Fruit fly (Drosophila melanogaster) whole organism, embryonic: ENCODE measurements around the gene AlaRS-m.

Experiments
- Aef1 ChIP-seq: fragments of 200-800 bp; sonication (Bioruptor generic); IDR thresholded peaks from 3 replicates; pipeline ENCODE4 v1.3.6; 2022; ENCODE audit warnings: missing biosample characterization, missing genetic modification characterization
- Bgb ChIP-seq: fragments of 200-800 bp; sonication (Bioruptor generic); IDR thresholded peaks from 2 replicates; pipeline ENCODE4 v1.3.6; 2022; ENCODE audit warnings: missing biosample characterization, missing genetic modification characterization; ENCODE audit not compliant: partially characterized antibody
- C15 ChIP-seq: fragments of 200-800 bp; sonication (Bioruptor generic); IDR thresholded peaks from 3 replicates; pipeline ENCODE4 v1.3.6; 2022; ENCODE audit warnings: missing biosample characterization, missing genetic modification characterization
- CG10979 ChIP-seq: fragments of 200-800 bp; sonication (Bioruptor generic); optimal IDR thresholded peaks from 2 replicates; lab custom pipeline; 2018; ENCODE audit warnings: missing biosample characterization, mild to moderate bottlenecking, missing genetic modification characterization, moderate library complexity
- CG12219 ChIP-seq: fragments of 200-800 bp; sonication (Bioruptor generic); optimal IDR thresholded peaks from 3 replicates; lab custom pipeline; 2018; ENCODE audit warnings: missing biosample characterization, mild to moderate bottlenecking, missing genetic modification characterization
- CG13775 ChIP-seq: fragments of 200-800 bp; sonication (Bioruptor generic); optimal IDR thresholded peaks from 3 replicates; lab custom pipeline; 2017; ENCODE audit warnings: missing biosample characterization, mild to moderate bottlenecking, missing genetic modification characterization
- CG1603 ChIP-seq: fragments of 200-800 bp; sonication (Bioruptor generic); optimal IDR thresholded peaks from 2 replicates; lab custom pipeline; 2019; ENCODE audit warnings: missing biosample characterization, mild to moderate bottlenecking, missing genetic modification characterization, moderate library complexity
- CG16779 ChIP-seq: fragments of 200-800 bp; sonication (Bioruptor generic); IDR thresholded peaks from 2 replicates; pipeline ENCODE4 v1.3.6; 2022; ENCODE audit warnings: missing biosample characterization, missing genetic modification characterization
- CG17385 ChIP-seq: fragments of 200-800 bp; sonication (Bioruptor generic); optimal IDR thresholded peaks from 3 replicates; lab custom pipeline; 2018; ENCODE audit warnings: missing biosample characterization, mild to moderate bottlenecking, missing genetic modification characterization
- CG2116 ChIP-seq: fragments of 200-800 bp; sonication (Bioruptor generic); optimal IDR thresholded peaks from 3 replicates; lab custom pipeline; 2018; ENCODE audit warnings: missing biosample characterization, mild to moderate bottlenecking, missing genetic modification characterization
- CG2678 ChIP-seq: fragments of 200-800 bp; sonication (Bioruptor generic); optimal IDR thresholded peaks from 3 replicates; lab custom pipeline; 2019; ENCODE audit warnings: missing biosample characterization, mild to moderate bottlenecking, missing genetic modification characterization, moderate library complexity
- CG34422 ChIP-seq: fragments of 200-800 bp; sonication (Bioruptor generic); IDR thresholded peaks from 3 replicates; pipeline ENCODE4 v1.3.6; 2022; ENCODE audit warnings: missing biosample characterization, missing genetic modification characterization
- CG4820 ChIP-seq: fragments of 200-800 bp; sonication (Bioruptor generic); optimal IDR thresholded peaks from 3 replicates; lab custom pipeline; 2016; ENCODE audit warnings: missing biosample characterization, missing genetic modification characterization
- CG5180 ChIP-seq: fragments of 200-800 bp; sonication (Bioruptor generic); optimal IDR thresholded peaks from 3 replicates; lab custom pipeline; 2017; ENCODE audit warnings: missing biosample characterization, missing genetic modification characterization, mild to moderate bottlenecking, moderate library complexity, missing genetic modification reagents
- CG5245 ChIP-seq: fragments of 200-800 bp; sonication (Bioruptor generic); optimal IDR thresholded peaks from 3 replicates; lab custom pipeline; 2016; ENCODE audit warnings: missing biosample characterization, missing genetic modification characterization
- CG6175 ChIP-seq: fragments of 200-800 bp; sonication (Bioruptor generic); IDR thresholded peaks from 3 replicates; pipeline ENCODE4 v1.3.6; 2022; ENCODE audit warnings: missing biosample characterization, missing genetic modification characterization
- CG6254 ChIP-seq: fragments of 200-800 bp; sonication (Bioruptor generic); optimal IDR thresholded peaks from 3 replicates; lab custom pipeline; 2017; ENCODE audit warnings: mild to moderate bottlenecking, missing biosample characterization, missing genetic modification reagents, missing genetic modification characterization
- CG7372 ChIP-seq: fragments of 200-800 bp; sonication (Bioruptor generic); IDR thresholded peaks from 2 replicates; pipeline ENCODE4 v1.3.6; 2022; ENCODE audit warnings: missing biosample characterization, missing genetic modification characterization
- CG7928 ChIP-seq: fragments of 200-800 bp; sonication (Bioruptor generic); optimal IDR thresholded peaks from 2 replicates; lab custom pipeline; 2017; ENCODE audit warnings: missing biosample characterization, mild to moderate bottlenecking, missing genetic modification characterization
- CkIIα-i1 ChIP-seq: fragments of 200-800 bp; sonication (Bioruptor generic); IDR thresholded peaks from 2 replicates; pipeline ENCODE4 v1.3.6; 2022; ENCODE audit warnings: missing biosample characterization, missing genetic modification characterization
- Dfd ChIP-seq, 2 experiments: fragments of >200 bp; optimal IDR thresholded peaks; 2 replicates each; lab custom pipeline; 2017; ENCODE audit warnings: missing biosample characterization in 2 of 2, missing genetic modification characterization in 2 of 2
- Dll ChIP-seq: fragments of 200-800 bp; sonication (Bioruptor generic); IDR thresholded peaks from 4 replicates; pipeline ENCODE4 v1.3.6; 2022; ENCODE audit warnings: missing biosample characterization, missing genetic modification characterization; ENCODE audit not compliant: partially characterized antibody
- Dref ChIP-seq: fragments of 200-800 bp; sonication (Bioruptor generic); IDR thresholded peaks from 2 replicates; pipeline ENCODE4 v1.3.6; 2022; ENCODE audit warnings: missing biosample characterization, missing genetic modification characterization
- Drgx ChIP-seq: fragments of 200-800 bp; sonication (Bioruptor generic); IDR thresholded peaks from 2 replicates; pipeline ENCODE4 v1.3.6; 2022; ENCODE audit warnings: missing biosample characterization, missing genetic modification characterization
- Hand ChIP-seq: fragments of 200-800 bp; sonication (Bioruptor generic); optimal IDR thresholded peaks from 2 replicates; lab custom pipeline; 2017; ENCODE audit warnings: mild to moderate bottlenecking, missing biosample characterization, missing genetic modification reagents, missing genetic modification characterization
- Hey ChIP-seq: fragments of 200-800 bp; sonication (Bioruptor generic); optimal IDR thresholded peaks from 3 replicates; lab custom pipeline; 2018; ENCODE audit warnings: missing biosample characterization, mild to moderate bottlenecking, missing genetic modification characterization
- Nf-YC ChIP-seq: fragments of 200-800 bp; optimal IDR thresholded peaks from 3 replicates; lab custom pipeline; 2019; ENCODE audit warnings: missing biosample characterization, mild to moderate bottlenecking, missing genetic modification characterization, moderate library complexity
- Optix ChIP-seq: fragments of 200-800 bp; sonication (Bioruptor generic); IDR thresholded peaks from 3 replicates; pipeline ENCODE4 v1.3.6; 2022; ENCODE audit warnings: missing biosample characterization, missing genetic modification characterization
- TFAM ChIP-seq: fragments of 200-800 bp; sonication (Bioruptor generic); optimal IDR thresholded peaks from 2 replicates; lab custom pipeline; 2017; ENCODE audit warnings: missing biosample characterization, missing genetic modification characterization, inconsistent platforms
- ap ChIP-seq: fragments of 200-800 bp; sonication (Bioruptor generic); IDR thresholded peaks from 2 replicates; pipeline ENCODE4 v1.3.6; 2022; ENCODE audit warnings: missing biosample characterization, missing genetic modification characterization
- bsh ChIP-seq, 2 experiments: fragments of 200-800 bp; sonication (Bioruptor generic); optimal IDR thresholded peaks; 2 replicates each; lab custom pipeline; 2017 to 2018; ENCODE audit warnings: mild to moderate bottlenecking in 2 of 2, missing biosample characterization in 2 of 2, missing genetic modification characterization in 2 of 2, moderate library complexity in 1 of 2
- cas ChIP-seq: fragments of 200-800 bp; sonication (Bioruptor generic); IDR thresholded peaks from 2 replicates; pipeline ENCODE4 v1.3.6; 2022; ENCODE audit warnings: missing biosample characterization, missing genetic modification characterization
- da ChIP-seq: fragments of 200-800 bp; sonication (Bioruptor generic); optimal IDR thresholded peaks from 2 replicates; lab custom pipeline; 2016; ENCODE audit warnings: missing biosample characterization, missing genetic modification characterization
- emc ChIP-seq: fragments of 200-800 bp; sonication (Bioruptor generic); optimal IDR thresholded peaks from 2 replicates; lab custom pipeline; 2016; ENCODE audit warnings: missing biosample characterization, missing genetic modification characterization
- her ChIP-seq: fragments of 200-800 bp; sonication (Bioruptor generic); optimal IDR thresholded peaks from 2 replicates; lab custom pipeline; 2016; ENCODE audit warnings: missing biosample characterization, missing genetic modification characterization
- jing ChIP-seq: fragments of 200-800 bp; sonication (Bioruptor generic); optimal IDR thresholded peaks from 2 replicates; lab custom pipeline; 2018; ENCODE audit warnings: missing biosample characterization, mild to moderate bottlenecking, missing genetic modification characterization
- luna ChIP-seq: fragments of 200-800 bp; sonication (Bioruptor generic); optimal IDR thresholded peaks from 2 replicates; lab custom pipeline; 2016; ENCODE audit warnings: missing biosample characterization, missing genetic modification characterization
- maf-S ChIP-seq: fragments of 200-800 bp; sonication (Bioruptor generic); optimal IDR thresholded peaks from 2 replicates; lab custom pipeline; 2016; ENCODE audit warnings: missing biosample characterization, missing genetic modification characterization
- mirr ChIP-seq: fragments of 200-800 bp; sonication (Bioruptor generic); optimal IDR thresholded peaks from 3 replicates; lab custom pipeline; 2018; ENCODE audit warnings: missing biosample characterization, mild to moderate bottlenecking, missing genetic modification characterization
- onecut ChIP-seq: fragments of 200-800 bp; sonication (Bioruptor generic); IDR thresholded peaks from 2 replicates; pipeline ENCODE4 v1.3.6; 2022; ENCODE audit warnings: missing biosample characterization, missing genetic modification characterization
- otp ChIP-seq: fragments of 200-800 bp; sonication (Bioruptor generic); IDR thresholded peaks from 3 replicates; pipeline ENCODE4, ENCODE4 v1.3.6; 2022; ENCODE audit warnings: missing biosample characterization, missing genetic modification characterization
- pnt ChIP-seq: fragments of 200-800 bp; sonication (Bioruptor generic); optimal IDR thresholded peaks from 3 replicates; lab custom pipeline; 2016; ENCODE audit warnings: missing biosample characterization, missing genetic modification characterization
- pum ChIP-seq: fragments of 200-800 bp; sonication (Bioruptor generic); optimal IDR thresholded peaks from 2 replicates; lab custom pipeline; 2016; ENCODE audit warnings: missing biosample characterization, missing genetic modification characterization
- repo ChIP-seq: fragments of 200-800 bp; sonication (Bioruptor generic); optimal IDR thresholded peaks from 2 replicates; lab custom pipeline; 2016; ENCODE audit warnings: missing biosample characterization, missing genetic modification characterization
- ro ChIP-seq: fragments of 200-800 bp; sonication (Bioruptor generic); IDR thresholded peaks from 2 replicates; pipeline ENCODE4 v1.3.6; 2022; ENCODE audit warnings: missing biosample characterization, missing genetic modification characterization
- schlank ChIP-seq: fragments of 200-800 bp; sonication (Bioruptor generic); optimal IDR thresholded peaks from 2 replicates; lab custom pipeline; 2018; ENCODE audit warnings: missing biosample characterization, mild to moderate bottlenecking, missing genetic modification characterization
- sima ChIP-seq: fragments of 200-800 bp; sonication (Bioruptor generic); optimal IDR thresholded peaks from 2 replicates; lab custom pipeline; 2016; ENCODE audit warnings: missing biosample characterization, missing genetic modification characterization
- toy ChIP-seq: fragments of 200-800 bp; sonication (Bioruptor generic); IDR thresholded peaks from 2 replicates; pipeline ENCODE4 v1.3.6; 2022; ENCODE audit warnings: missing biosample characterization, missing genetic modification characterization
- tx ChIP-seq: fragments of 200-800 bp; sonication (Bioruptor generic); optimal IDR thresholded peaks from 2 replicates; lab custom pipeline; 2016; ENCODE audit warnings: missing biosample characterization, missing genetic modification characterization
- wdn ChIP-seq: fragments of 200-800 bp; sonication (Bioruptor generic); IDR thresholded peaks from 2 replicates; pipeline ENCODE4 v1.3.6; 2022; ENCODE audit warnings: missing biosample characterization, missing genetic modification characterization
- wor ChIP-seq: fragments of 200-800 bp; sonication (Bioruptor generic); IDR thresholded peaks from 2 replicates; pipeline ENCODE4 v1.3.6; 2022; ENCODE audit warnings: missing biosample characterization, missing genetic modification characterization
- yki ChIP-seq: fragments of >200 bp; optimal IDR thresholded peaks from 3 replicates; lab custom pipeline; 2018

AlaRS-m gene

DNA sequence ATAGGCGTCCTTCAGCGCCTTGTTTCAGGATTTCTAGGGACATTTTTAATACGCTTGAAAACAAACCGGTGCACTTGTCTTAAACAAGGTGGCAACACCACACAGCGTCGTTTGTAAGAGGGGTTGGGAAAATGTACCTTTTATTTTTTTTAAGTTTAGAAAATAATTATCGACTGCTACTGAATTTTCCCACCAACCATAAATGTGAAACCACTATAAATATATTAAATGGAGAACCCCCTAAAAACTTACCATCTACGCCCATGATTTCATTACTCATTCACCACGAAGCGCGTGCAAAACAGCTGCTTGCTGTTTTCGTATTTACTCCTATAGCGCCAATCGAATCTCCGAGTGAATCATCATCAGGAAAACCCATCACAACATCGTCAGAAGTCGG is 6.6 kb upstream of the AlaRS-m start, which contains the start of the genes Tcs5 and CHMP2B (continued):
- TF ChIP-seq Dll (GFP tag; lab: Robert Waterston, UW): peak; percentile 52; the same call in 2 of the 4 replicates
- TF ChIP-seq her (GFP tag; lab: Kevin White, UChicago): peak; percentile 97
- peak; percentile 100 for TF ChIP-seq Optix (GFP tag; lab: Robert Waterston, UW)
- TF ChIP-seq CG17385 (GFP tag; lab: Kevin White, UChicago): peak; percentile 99
- TF ChIP-seq C15 (GFP tag; lab: Robert Waterston, UW): peak; percentile 100
- peak; percentile 100 for TF ChIP-seq pum (GFP tag; lab: Kevin White, UChicago)
- peak; percentile 100 for TF ChIP-seq otp (GFP tag; lab: Robert Waterston, UW)
- TF ChIP-seq yki: no peak
- peak; percentile 100 for TF ChIP-seq maf-S (GFP tag; lab: Kevin White, UChicago)
- peak; percentile 100 for TF ChIP-seq CG5245 (GFP tag; lab: Kevin White, UChicago)
- peak; percentile 99 for TF ChIP-seq CG4820
- peak; percentile 99 for TF ChIP-seq tx
- TF ChIP-seq schlank (tag; lab: Kevin White, UChicago): peak; percentile 99
- TF ChIP-seq emc (GFP tag; lab: Kevin White, UChicago): peak; percentile 99
- peak; percentile 100 for TF ChIP-seq wor (GFP tag; lab: Robert Waterston, UW)
- TF ChIP-seq CG10979 (tag; lab: Kevin White, UChicago): peak; percentile 100
- peak; percentile 99 for TF ChIP-seq CG12219 (GFP tag; lab: Kevin White, UChicago)
- TF ChIP-seq CG2678 (tag; lab: Kevin White, UChicago): peak; percentile 100
- peak; percentile 99 for TF ChIP-seq da (GFP tag; lab: Kevin White, UChicago)
- peak; percentile 97 for TF ChIP-seq Hey (tag; lab: Kevin White, UChicago)
- peak; percentile 100 for TF ChIP-seq wdn (GFP tag; lab: Robert Waterston, UW)
- peak; percentile 99 for TF ChIP-seq mirr (GFP tag; lab: Kevin White, UChicago)
- peak; percentile 86 for TF ChIP-seq Nf-YC (tag; lab: Kevin White, UChicago)
- TF ChIP-seq CG16779 (GFP tag; lab: Robert Waterston, UW): peak; percentile 100
- peak; percentile 100 for TF ChIP-seq CG13775 (GFP tag; lab: Kevin White, UChicago)
- TF ChIP-seq Dfd (GFP tag; optimal IDR thresholded peaks at IDR 0.05; lab: Kevin White, UChicago): no peak
- peak; percentile 100 for TF ChIP-seq CG7372 (GFP tag; lab: Robert Waterston, UW)
- peak; percentile 100 for TF ChIP-seq CG6175 (GFP tag; lab: Robert Waterston, UW)
- TF ChIP-seq CkIIα-i1: peak; percentile 99
- peak; percentile 100 for TF ChIP-seq cas (GFP tag; lab: Robert Waterston, UW)
- TF ChIP-seq TFAM (GFP tag; lab: Kevin White, UChicago): peak; percentile 96
- peak; percentile 90 for TF ChIP-seq CG5180
- TF ChIP-seq ro (GFP tag; lab: Robert Waterston, UW): peak; percentile 100
- peak; percentile 99 for TF ChIP-seq pnt (GFP tag; lab: Kevin White, UChicago)
- peak; percentile 100 for TF ChIP-seq Aef1 (GFP tag; lab: Robert Waterston, UW)
- TF ChIP-seq jing: peak; percentile 99
- TF ChIP-seq CG6254 (GFP tag; lab: Kevin White, UChicago): peak; percentile 97
- TF ChIP-seq toy (GFP tag; lab: Robert Waterston, UW): peak; percentile 100
- peak; percentile 99 for TF ChIP-seq onecut
- peak; percentile 61 for TF ChIP-seq Dref (GFP tag; lab: Robert Waterston, UW)
- peak; percentile 99 for TF ChIP-seq repo (GFP tag; lab: Kevin White, UChicago)
- peak; percentile 98 for TF ChIP-seq Hand (GFP tag; lab: Kevin White, UChicago)
- peak; percentile 99 to 100 for TF ChIP-seq bsh (GFP tag; optimal IDR thresholded peaks at IDR 0.05; lab: Kevin White, UChicago)
- TF ChIP-seq CG2116 (GFP tag; lab: Kevin White, UChicago): peak; percentile 94
- TF ChIP-seq CG1603 (tag; lab: Kevin White, UChicago): peak; percentile 99
- peak; percentile 100 for TF ChIP-seq Drgx
- peak; percentile 99 for TF ChIP-seq luna (GFP tag; lab: Kevin White, UChicago)
- TF ChIP-seq CG34422: peak; percentile 100
- TF ChIP-seq Bgb: peak; percentile 58
- TF ChIP-seq ap: peak; percentile 100
- TF ChIP-seq CG7928: peak; percentile 88
- peak; percentile 99 for TF ChIP-seq sima
